Worm (Caenorhabditis elegans): Measurements from ENCODE around the gene M57.1.

ce11 chrIV:3526144-3526797, 6.0 kb upstream of the M57.1 start:
- TF ChIP-seq nhr-77 (tag; optimal IDR thresholded peaks at IDR 0.05) (no peak), R02D3.7 (tag; optimal IDR thresholded peaks at IDR 0.05) (no peak), nhr-237 (tag; optimal IDR thresholded peaks at IDR 0.05) (no peak), snpc-4 (tag; optimal IDR thresholded peaks at IDR 0.05) (no peak), nhr-28 (tag; optimal IDR thresholded peaks at IDR 0.05) (no peak), ceh-16 (tag; optimal IDR thresholded peaks at IDR 0.05) (no peak), nfya-1 (tag; optimal IDR thresholded peaks at IDR 0.05; ENCODE audit: insufficient read depth) (no peak), lsy-12 (tag; optimal IDR thresholded peaks at IDR 0.05) (no peak), nhr-11 (tag; optimal IDR thresholded peaks at IDR 0.05) (no peak), ama-1 (optimal IDR thresholded peaks at IDR 0.05) (no peak), aly-2 (tag; optimal IDR thresholded peaks at IDR 0.05) (no peak), unc-62 (GFP tag; optimal IDR thresholded peaks at IDR 0.05) (no peak)

Data from whole organism, L3 larva.